Worm (Caenorhabditis elegans) whole organism, L1 larva: ENCODE measurements around the gene B0546.4.

Experiments
- lin-39 ChIP-seq: fragments of 150-350 bp; optimal IDR thresholded peaks from 2 replicates; lab custom pipeline; 2014; ENCODE audit warnings: missing biosample characterization, missing genetic modification reagents, missing genetic modification characterization
- unc-62 ChIP-seq: fragments of 150-350 bp; optimal IDR thresholded peaks from 2 replicates; lab custom pipeline; 2014; ENCODE audit warnings: missing biosample characterization, missing genetic modification reagents, missing genetic modification characterization

DNA sequence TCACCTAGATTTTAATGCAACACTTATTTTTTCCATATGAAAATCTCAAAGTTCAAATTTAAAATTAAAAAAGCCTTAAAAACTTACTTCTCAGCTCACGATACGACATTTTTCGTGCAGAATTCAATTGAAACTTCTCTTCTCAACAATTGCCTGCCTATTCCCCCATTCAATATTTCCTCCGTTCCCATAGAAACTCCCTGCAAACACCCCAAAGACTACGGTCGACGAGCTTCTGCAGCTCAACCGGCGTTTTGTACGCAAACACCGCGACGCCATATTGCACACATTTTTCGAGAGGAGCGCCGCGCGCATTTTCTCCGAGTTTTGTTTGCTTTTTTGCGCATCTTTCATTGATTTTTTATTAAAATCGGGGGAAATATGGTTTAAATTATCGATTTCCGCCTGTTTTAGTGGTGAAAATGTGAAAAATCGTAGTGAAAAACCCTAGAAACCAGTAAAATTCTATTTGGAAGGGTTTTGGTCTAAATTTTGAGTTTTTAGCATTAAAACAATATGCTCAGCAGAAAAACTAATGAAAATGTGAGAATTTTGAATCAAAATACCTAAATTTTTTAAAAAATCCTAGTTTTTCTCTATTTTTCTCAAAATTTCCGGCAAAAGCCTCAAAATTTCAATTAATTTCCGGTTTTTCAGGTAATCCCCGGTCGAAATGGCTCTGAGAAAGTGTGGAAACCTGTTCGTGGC lies 15.2 kb upstream of the B0546.4 start, which contains the start of the genes dyf-3 and pdhb-1:
- TF ChIP-seq lin-39 (tag; lab: Kevin White, UChicago) (no peak), unc-62 (GFP tag; lab: Kevin White, UChicago) (no peak)
